Fruit fly (Drosophila melanogaster) whole organism, embryonic: Measurements from ENCODE around the gene CG32163.

Experiments used
- CG10959 ChIP-seq: fragments of 200-800 bp; sonication (Bioruptor generic); IDR thresholded peaks from 2 replicates; pipeline ENCODE4 v1.3.6; 2022; ENCODE audit warnings: missing biosample characterization, missing genetic modification characterization
- CG13424 ChIP-seq: fragments of 200-800 bp; sonication (Bioruptor generic); optimal IDR thresholded peaks from 2 replicates; lab custom pipeline; 2019; ENCODE audit warnings: missing biosample characterization, mild to moderate bottlenecking, missing genetic modification characterization, moderate library complexity
- CG17912 ChIP-seq: fragments of 200-800 bp; sonication (Bioruptor generic); optimal IDR thresholded peaks from 2 replicates; lab custom pipeline; 2018; ENCODE audit warnings: missing biosample characterization, mild to moderate bottlenecking, missing genetic modification characterization
- CG1832 ChIP-seq: fragments of 200-800 bp; sonication (Bioruptor generic); optimal IDR thresholded peaks from 2 replicates; lab custom pipeline; 2017; ENCODE audit warnings: missing biosample characterization, mild to moderate bottlenecking, missing genetic modification characterization, inconsistent platforms
- CG2678 ChIP-seq: fragments of 200-800 bp; sonication (Bioruptor generic); optimal IDR thresholded peaks from 3 replicates; lab custom pipeline; 2019; ENCODE audit warnings: missing biosample characterization, mild to moderate bottlenecking, missing genetic modification characterization, moderate library complexity
- CG30403 ChIP-seq: fragments of 200-800 bp; sonication (Bioruptor generic); optimal IDR thresholded peaks from 3 replicates; lab custom pipeline; 2016; ENCODE audit warnings: missing biosample characterization, missing genetic modification characterization
- CG31441 ChIP-seq: fragments of 200-800 bp; sonication (Bioruptor generic); IDR thresholded peaks from 2 replicates; pipeline ENCODE4 v1.3.6; 2022; ENCODE audit warnings: missing biosample characterization, missing genetic modification characterization
- CG4328 ChIP-seq: fragments of 200-800 bp; sonication (Bioruptor generic); optimal IDR thresholded peaks from 3 replicates; lab custom pipeline; 2017; ENCODE audit warnings: missing biosample characterization, missing genetic modification reagents, missing genetic modification characterization
- CG4360 ChIP-seq: fragments of 200-800 bp; sonication (Bioruptor generic); IDR thresholded peaks from 2 replicates; pipeline ENCODE4 v1.3.6; 2022; ENCODE audit warnings: missing biosample characterization, missing genetic modification characterization
- CG6791 ChIP-seq: fragments of 200-800 bp; sonication (Bioruptor generic); IDR thresholded peaks from 3 replicates; pipeline ENCODE4 v1.3.6; 2022; ENCODE audit warnings: missing biosample characterization, missing genetic modification characterization; ENCODE audit not compliant: partially characterized antibody
- CG7372 ChIP-seq: fragments of 200-800 bp; sonication (Bioruptor generic); IDR thresholded peaks from 2 replicates; pipeline ENCODE4 v1.3.6; 2022; ENCODE audit warnings: missing biosample characterization, missing genetic modification characterization
- CG7556 ChIP-seq: fragments of 200-800 bp; sonication (Bioruptor generic); optimal IDR thresholded peaks from 2 replicates; lab custom pipeline; 2017; ENCODE audit warnings: missing biosample characterization, mild to moderate bottlenecking, missing genetic modification characterization
- CG7786 ChIP-seq: fragments of 200-800 bp; sonication (Bioruptor generic); optimal IDR thresholded peaks from 2 replicates; lab custom pipeline; 2016; ENCODE audit warnings: missing biosample characterization, missing genetic modification characterization
- CG7928 ChIP-seq: fragments of 200-800 bp; sonication (Bioruptor generic); optimal IDR thresholded peaks from 2 replicates; lab custom pipeline; 2017; ENCODE audit warnings: missing biosample characterization, mild to moderate bottlenecking, missing genetic modification characterization
- CG8388 ChIP-seq: fragments of 200-800 bp; sonication (Bioruptor generic); optimal IDR thresholded peaks from 2 replicates; lab custom pipeline; 2019; ENCODE audit warnings: missing biosample characterization, mild to moderate bottlenecking, missing genetic modification characterization, moderate library complexity
- CG9817 ChIP-seq: fragments of 200-800 bp; sonication (Bioruptor generic); optimal IDR thresholded peaks from 2 replicates; lab custom pipeline; 2018; ENCODE audit warnings: missing biosample characterization, mild to moderate bottlenecking, missing genetic modification characterization, moderate library complexity
- CkIIα-i1 ChIP-seq: fragments of 200-800 bp; sonication (Bioruptor generic); IDR thresholded peaks from 2 replicates; pipeline ENCODE4 v1.3.6; 2022; ENCODE audit warnings: missing biosample characterization, missing genetic modification characterization
- Doc2 ChIP-seq: fragments of 200-800 bp; sonication (Bioruptor generic); IDR thresholded peaks from 2 replicates; pipeline ENCODE4 v1.3.6; 2022; ENCODE audit warnings: missing biosample characterization, missing genetic modification characterization
- Drgx ChIP-seq: fragments of 200-800 bp; sonication (Bioruptor generic); IDR thresholded peaks from 2 replicates; pipeline ENCODE4 v1.3.6; 2022; ENCODE audit warnings: missing biosample characterization, missing genetic modification characterization
- E2f1 ChIP-seq: fragments of 200-800 bp; sonication (Bioruptor generic); IDR thresholded peaks from 2 replicates; pipeline ENCODE4 v1.3.6; 2022; ENCODE audit warnings: missing biosample characterization, missing genetic modification characterization
- H2.0 ChIP-seq: fragments of 200-800 bp; sonication (Bioruptor generic); IDR thresholded peaks from 2 replicates; pipeline ENCODE4 v1.3.6; 2022; ENCODE audit warnings: missing biosample characterization, missing genetic modification characterization
- Hey ChIP-seq: fragments of 200-800 bp; sonication (Bioruptor generic); optimal IDR thresholded peaks from 3 replicates; lab custom pipeline; 2018; ENCODE audit warnings: missing biosample characterization, mild to moderate bottlenecking, missing genetic modification characterization
- HmgD ChIP-seq: fragments of 200-800 bp; sonication (Bioruptor generic); optimal IDR thresholded peaks from 3 replicates; lab custom pipeline; 2016; ENCODE audit warnings: missing biosample characterization, missing genetic modification characterization
- Hmr ChIP-seq: fragments of 200-800 bp; sonication (Bioruptor generic); optimal IDR thresholded peaks from 3 replicates; lab custom pipeline; 2017; ENCODE audit warnings: mild to moderate bottlenecking, missing biosample characterization, missing genetic modification reagents, missing genetic modification characterization
- Hr3 ChIP-seq: fragments of 200-800 bp; sonication (Bioruptor generic); optimal IDR thresholded peaks from 3 replicates; lab custom pipeline; 2016; ENCODE audit warnings: missing biosample characterization, missing genetic modification characterization
- Hr51 ChIP-seq, 2 experiments: fragments of 200-800 bp; sonication (Bioruptor generic); optimal IDR thresholded peaks; 2 replicates in 1 of 2; 3 replicates in 1 of 2; lab custom pipeline; 2016 to 2018; ENCODE audit warnings: missing biosample characterization in 2 of 2, missing genetic modification characterization in 2 of 2, mild to moderate bottlenecking in 1 of 2, moderate library complexity in 1 of 2
- Lpt ChIP-seq: fragments of >200 bp; optimal IDR thresholded peaks from 2 replicates; lab custom pipeline; 2018; ENCODE audit warnings: missing biosample characterization, missing genetic modification characterization
- MESR4 ChIP-seq: fragments of 200-800 bp; sonication (Bioruptor generic); optimal IDR thresholded peaks from 2 replicates; lab custom pipeline; 2018; ENCODE audit warnings: missing biosample characterization, mild to moderate bottlenecking, missing genetic modification characterization, moderate library complexity
- Mrtf ChIP-seq: fragments of 200-800 bp; sonication (Bioruptor generic); IDR thresholded peaks from 3 replicates; pipeline ENCODE4 v1.3.6; 2022; ENCODE audit warnings: missing biosample characterization, missing genetic modification characterization
- Opbp ChIP-seq: fragments of 200-800 bp; sonication (Bioruptor generic); IDR thresholded peaks from 3 replicates; pipeline ENCODE4 v1.3.6; 2022; ENCODE audit warnings: missing biosample characterization, missing genetic modification characterization; ENCODE audit not compliant: partially characterized antibody
- Ptx1 ChIP-seq: fragments of 200-800 bp; sonication (Bioruptor generic); IDR thresholded peaks from 2 replicates; pipeline ENCODE4 v1.3.6; 2022; ENCODE audit warnings: missing biosample characterization, missing genetic modification characterization
- Scr ChIP-seq: fragments of 200-800 bp; sonication (Bioruptor generic); IDR thresholded peaks from 2 replicates; pipeline ENCODE4 v1.3.6; 2022; ENCODE audit warnings: missing biosample characterization, missing genetic modification characterization; ENCODE audit not compliant: partially characterized antibody
- Sox100B ChIP-seq: fragments of 200-800 bp; sonication (Bioruptor generic); optimal IDR thresholded peaks from 3 replicates; lab custom pipeline; 2018; ENCODE audit warnings: missing biosample characterization, mild to moderate bottlenecking, missing genetic modification characterization
- YL-1 ChIP-seq: fragments of 200-800 bp; sonication (Bioruptor generic); optimal IDR thresholded peaks from 3 replicates; lab custom pipeline; 2017; ENCODE audit warnings: missing biosample characterization, mild to moderate bottlenecking, missing genetic modification characterization
- cad ChIP-seq: fragments of >200 bp; optimal IDR thresholded peaks from 2 replicates; lab custom pipeline; 2017; ENCODE audit warnings: missing biosample characterization, missing genetic modification characterization
- chinmo ChIP-seq: fragments of 200-800 bp; sonication (Bioruptor generic); IDR thresholded peaks from 4 replicates; pipeline ENCODE4 v1.3.6; 2022; ENCODE audit warnings: missing biosample characterization, missing genetic modification characterization; ENCODE audit not compliant: partially characterized antibody
- emc ChIP-seq: fragments of 200-800 bp; sonication (Bioruptor generic); optimal IDR thresholded peaks from 2 replicates; lab custom pipeline; 2016; ENCODE audit warnings: missing biosample characterization, missing genetic modification characterization
- fd102C ChIP-seq: fragments of 200-800 bp; sonication (Bioruptor generic); optimal IDR thresholded peaks from 2 replicates; lab custom pipeline; 2018; ENCODE audit warnings: missing biosample characterization, mild to moderate bottlenecking, missing genetic modification characterization, moderate library complexity
- gsb ChIP-seq: fragments of 200-800 bp; sonication (Bioruptor generic); IDR thresholded peaks from 2 replicates; pipeline ENCODE4 v1.3.6; 2022; ENCODE audit warnings: missing biosample characterization, missing genetic modification characterization
- hb ChIP-seq: fragments of 200-800 bp; sonication (Bioruptor generic); IDR thresholded peaks from 3 replicates; pipeline ENCODE4 v1.3.6; 2022; ENCODE audit warnings: missing biosample characterization, missing genetic modification characterization; ENCODE audit not compliant: partially characterized antibody
- kni ChIP-seq: fragments of 200-800 bp; sonication (Bioruptor generic); optimal IDR thresholded peaks from 3 replicates; lab custom pipeline; 2017; ENCODE audit warnings: mild to moderate bottlenecking, missing biosample characterization, missing genetic modification reagents, missing genetic modification characterization
- odd ChIP-seq: fragments of 200-800 bp; sonication (Bioruptor generic); optimal IDR thresholded peaks from 2 replicates; lab custom pipeline; 2017; ENCODE audit warnings: missing biosample characterization, mild to moderate bottlenecking, missing genetic modification characterization
- org-1 ChIP-seq: fragments of 200-800 bp; sonication (Bioruptor generic); optimal IDR thresholded peaks from 2 replicates; lab custom pipeline; 2017; ENCODE audit warnings: missing biosample characterization, missing genetic modification characterization
- ranshi ChIP-seq: fragments of 200-800 bp; sonication (Bioruptor generic); IDR thresholded peaks from 2 replicates; pipeline ENCODE4 v1.3.6; 2022; ENCODE audit warnings: missing biosample characterization, missing genetic modification characterization
- row ChIP-seq: fragments of 200-800 bp; sonication (Bioruptor generic); IDR thresholded peaks from 3 replicates; pipeline ENCODE4 v1.3.6; 2022; ENCODE audit warnings: missing biosample characterization, missing genetic modification characterization
- slp2 ChIP-seq: fragments of 200-800 bp; sonication (Bioruptor generic); optimal IDR thresholded peaks from 2 replicates; lab custom pipeline; 2016; ENCODE audit warnings: missing biosample characterization, missing genetic modification characterization
- toy ChIP-seq: fragments of 200-800 bp; sonication (Bioruptor generic); IDR thresholded peaks from 2 replicates; pipeline ENCODE4 v1.3.6; 2022; ENCODE audit warnings: missing biosample characterization, missing genetic modification characterization
- ttk ChIP-seq: fragments of 200-800 bp; sonication (Bioruptor generic); IDR thresholded peaks from 2 replicates; pipeline ENCODE4 v2.1.2; 2022; ENCODE audit warnings: missing biosample characterization, missing genetic modification characterization
- vfl ChIP-seq: fragments of 200-800 bp; sonication (Bioruptor generic); optimal IDR thresholded peaks from 2 replicates; lab custom pipeline; 2016; ENCODE audit warnings: missing biosample characterization, missing genetic modification characterization
- zen ChIP-seq: fragments of 200-800 bp; sonication (Bioruptor generic); optimal IDR thresholded peaks from 3 replicates; lab custom pipeline; 2018; ENCODE audit warnings: missing biosample characterization, mild to moderate bottlenecking, missing genetic modification characterization, moderate library complexity
- zf30C ChIP-seq: fragments of 200-800 bp; sonication (Bioruptor generic); optimal IDR thresholded peaks from 3 replicates; lab custom pipeline; 2018; ENCODE audit warnings: missing biosample characterization, mild to moderate bottlenecking, missing genetic modification characterization

CG32163 gene

dm6 chr3L:16581201-16581705 is 5.7 kb upstream of the CG32163 start, which contains the start of gene Smn (continued):
- TF ChIP-seq ttk, result no peak
- TF ChIP-seq Hmr (GFP tag; lab: Kevin White, UChicago), result peak; percentile 51
- no peak for TF ChIP-seq CG10959 (GFP tag; lab: Robert Waterston, UW)
- TF ChIP-seq Doc2 (GFP tag; lab: Robert Waterston, UW), result no peak
- peak; percentile 4 for TF ChIP-seq HmgD
- peak; percentile 26 for TF ChIP-seq CG7928 (GFP tag; lab: Kevin White, UChicago)
- TF ChIP-seq Ptx1 (GFP tag; lab: Robert Waterston, UW), result no peak; the same call in 1 of the 2 replicates
- peak; percentile 52 for TF ChIP-seq Hr3 (GFP tag; lab: Kevin White, UChicago)
- no peak for TF ChIP-seq Sox100B (GFP tag; lab: Kevin White, UChicago)
- TF ChIP-seq E2f1 (GFP tag; lab: Robert Waterston, UW), result no peak
- peak; percentile 35 for TF ChIP-seq kni (GFP tag; lab: Kevin White, UChicago)
- TF ChIP-seq hb (GFP tag; lab: Robert Waterston, UW), result peak; percentile 83
- TF ChIP-seq CG8388 (GFP tag; lab: Kevin White, UChicago), result peak; percentile 34
- TF ChIP-seq CG7556 (GFP tag; lab: Kevin White, UChicago), result peak; percentile 26
- peak; percentile 59 for TF ChIP-seq CG2678 (tag; lab: Kevin White, UChicago)
- peak; percentile 91 for TF ChIP-seq Scr (GFP tag; lab: Robert Waterston, UW)
- TF ChIP-seq toy (GFP tag; lab: Robert Waterston, UW), result no peak
- TF ChIP-seq row (GFP tag; lab: Robert Waterston, UW), result peak; percentile 83
- peak; percentile 56 for TF ChIP-seq CG9817
- TF ChIP-seq vfl (GFP tag; lab: Kevin White, UChicago), result peak; percentile 15
- TF ChIP-seq chinmo (GFP tag; lab: Robert Waterston, UW), result peak; percentile 78; the same call in 2 of the 4 replicates
- no peak for TF ChIP-seq ranshi (GFP tag; lab: Robert Waterston, UW)
- TF ChIP-seq CG31441 (GFP tag; lab: Robert Waterston, UW), result peak; percentile 53; the same call in 1 of the 2 replicates
- no peak for TF ChIP-seq cad (GFP tag; lab: Kevin White, UChicago)
- no peak for TF ChIP-seq emc
- TF ChIP-seq Hey, result no peak
- no peak for TF ChIP-seq gsb (GFP tag; lab: Robert Waterston, UW)
- TF ChIP-seq odd, result no peak
- TF ChIP-seq zf30C (GFP tag; lab: Kevin White, UChicago), result no peak
- no peak for TF ChIP-seq CG7372 (GFP tag; lab: Robert Waterston, UW)
- TF ChIP-seq CG30403 (GFP tag; lab: Kevin White, UChicago), result peak; percentile 72
- peak; percentile 1 for TF ChIP-seq org-1 (GFP tag; lab: Kevin White, UChicago)
- peak; percentile 27 for TF ChIP-seq CG4328 (GFP tag; lab: Kevin White, UChicago)
- no peak for TF ChIP-seq CG1832 (GFP tag; lab: Kevin White, UChicago)
- peak; percentile 17 for TF ChIP-seq YL-1 (GFP tag; lab: Kevin White, UChicago)
- TF ChIP-seq fd102C (GFP tag; lab: Kevin White, UChicago), result no peak
- peak; percentile 41 for TF ChIP-seq slp2 (GFP tag; lab: Kevin White, UChicago)
- no peak for TF ChIP-seq Mrtf
- peak; percentile 49 for TF ChIP-seq CG13424 (tag; lab: Kevin White, UChicago)
- peak; percentile 89 for TF ChIP-seq CG6791 (GFP tag; lab: Robert Waterston, UW)
- TF ChIP-seq Lpt (GFP tag; lab: Kevin White, UChicago), result no peak
- peak; percentile 18 to 52 for TF ChIP-seq Hr51 (GFP tag; optimal IDR thresholded peaks at IDR 0.05; lab: Kevin White, UChicago)
- TF ChIP-seq CG4360 (GFP tag; lab: Robert Waterston, UW), result no peak
- TF ChIP-seq CkIIα-i1, result no peak
- TF ChIP-seq CG17912, result no peak
- TF ChIP-seq Drgx (GFP tag; lab: Robert Waterston, UW), result peak; percentile 13; the same call in 1 of the 2 replicates
- no peak for TF ChIP-seq MESR4 (GFP tag; lab: Kevin White, UChicago)
- TF ChIP-seq Opbp (GFP tag; lab: Robert Waterston, UW), result peak; percentile 78; the same call in 2 of the 3 replicates
- TF ChIP-seq zen (tag; lab: Kevin White, UChicago), result peak; percentile 28
- TF ChIP-seq CG7786 (GFP tag; lab: Kevin White, UChicago), result peak; percentile 59
- TF ChIP-seq H2.0, result no peak
